Fruit fly (Drosophila melanogaster): ENCODE data around the gene CG43645.

The CG43645 gene

dm6 chr2L:17465915-17466677 is 19.5 kb upstream of the CG43645 start:
- TF ChIP-seq ey (GFP tag; optimal IDR thresholded peaks at IDR 0.05), result peak; percentile 57
- TF ChIP-seq Abd-B (GFP tag; optimal IDR thresholded peaks at IDR 0.05), result no peak
- no peak for TF ChIP-seq Rel (GFP tag; optimal IDR thresholded peaks at IDR 0.05)
- no peak for TF ChIP-seq Rel (tag; optimal IDR thresholded peaks at IDR 0.05)
- TF ChIP-seq OdsH (GFP tag; optimal IDR thresholded peaks at IDR 0.05), result peak; percentile 47
- no peak for TF ChIP-seq CG32264 (GFP tag; optimal IDR thresholded peaks at IDR 0.05)
- no peak for TF ChIP-seq jim (GFP tag; optimal IDR thresholded peaks at IDR 0.05)
- no peak for TF ChIP-seq dl (GFP tag; optimal IDR thresholded peaks at IDR 0.05; ENCODE audit: insufficient read depth in 1 of 2, partially characterized antibody in 2 of 2)
- no peak for TF ChIP-seq pan (optimal IDR thresholded peaks at IDR 0.05)
- no peak for TF ChIP-seq CrebA (GFP tag; optimal IDR thresholded peaks at IDR 0.05; ENCODE audit: borderline replicate concordance)
- TF ChIP-seq dsf (GFP tag; optimal IDR thresholded peaks at IDR 0.05; ENCODE audit: borderline replicate concordance), result no peak
- no peak for TF ChIP-seq Myc (optimal IDR thresholded peaks at IDR 0.05)
- peak; percentile 11 for TF ChIP-seq woc (GFP tag; optimal IDR thresholded peaks at IDR 0.05)
- peak; percentile 66 for TF ChIP-seq sv (GFP tag; optimal IDR thresholded peaks at IDR 0.05)
- TF ChIP-seq dmrt93B (GFP tag; optimal IDR thresholded peaks at IDR 0.05), result no peak
- TF ChIP-seq br (GFP tag; optimal IDR thresholded peaks at IDR 0.05), result peak; percentile 3
- no peak for TF ChIP-seq Mio (GFP tag; optimal IDR thresholded peaks at IDR 0.05)
- TF ChIP-seq Hr83 (GFP tag; optimal IDR thresholded peaks at IDR 0.05; ENCODE audit: poor library complexity, severe bottlenecking), result no peak
- TF ChIP-seq psq (GFP tag; optimal IDR thresholded peaks at IDR 0.05), result peak; percentile 19
- TF ChIP-seq Sp1 (GFP tag; optimal IDR thresholded peaks at IDR 0.05), result no peak
- peak; percentile 39 for TF ChIP-seq Hnf4 (GFP tag; optimal IDR thresholded peaks at IDR 0.05)
- peak; percentile 29 for TF ChIP-seq HLH106 (tag; optimal IDR thresholded peaks at IDR 0.05)
- TF ChIP-seq rgr (GFP tag; optimal IDR thresholded peaks at IDR 0.05), result peak; percentile 53
- peak; percentile 54 for TF ChIP-seq fru (GFP tag; optimal IDR thresholded peaks at IDR 0.05)
- TF ChIP-seq brk (GFP tag; optimal IDR thresholded peaks at IDR 0.05), result no peak
- TF ChIP-seq GATAd (GFP tag; optimal IDR thresholded peaks at IDR 0.05), result no peak
- no peak for TF ChIP-seq CG9705 (GFP tag; optimal IDR thresholded peaks at IDR 0.05)
- TF ChIP-seq h (GFP tag; optimal IDR thresholded peaks at IDR 0.05), result peak; percentile 46
- TF ChIP-seq Hr78 (GFP tag; optimal IDR thresholded peaks at IDR 0.05), result no peak
- no peak for TF ChIP-seq Dif (GFP tag; optimal IDR thresholded peaks at IDR 0.05; ENCODE audit: partially characterized antibody)
- peak in 1 of 2 experiments; percentile 53 for TF ChIP-seq foxo (GFP tag; optimal IDR thresholded peaks at IDR 0.05)

- TF ChIP-seq fru (GFP tag; optimal IDR thresholded peaks at IDR 0.05), result peak; percentile 28
- no peak for TF ChIP-seq GATAd (GFP tag; optimal IDR thresholded peaks at IDR 0.05)
- TF ChIP-seq rgr (GFP tag; optimal IDR thresholded peaks at IDR 0.05), result peak; percentile 1
- peak in 1 of 2 experiments; percentile 28 for TF ChIP-seq foxo (GFP tag; optimal IDR thresholded peaks at IDR 0.05)
These were observed 18.6 kb upstream of the CG43645 start for dm6 chr2L:17466950-17467349.

- no peak for TF ChIP-seq ey (GFP tag; optimal IDR thresholded peaks at IDR 0.05)
- peak; percentile 45 for TF ChIP-seq Jra (GFP tag; optimal IDR thresholded peaks at IDR 0.05)
- no peak for TF ChIP-seq Myc (optimal IDR thresholded peaks at IDR 0.05)
- TF ChIP-seq dmrt93B (GFP tag; optimal IDR thresholded peaks at IDR 0.05), result peak; percentile 30
- TF ChIP-seq usp (GFP tag; optimal IDR thresholded peaks at IDR 0.05), result no peak
- no peak for TF ChIP-seq lola (GFP tag; optimal IDR thresholded peaks at IDR 0.05)
- peak; percentile 80 for TF ChIP-seq Hnf4 (GFP tag; optimal IDR thresholded peaks at IDR 0.05)
- TF ChIP-seq Dif (GFP tag; optimal IDR thresholded peaks at IDR 0.05; ENCODE audit: partially characterized antibody), result no peak
- TF ChIP-seq Hr83 (GFP tag; optimal IDR thresholded peaks at IDR 0.05; ENCODE audit: poor library complexity, severe bottlenecking), result peak; percentile 89
- TF ChIP-seq woc (GFP tag; optimal IDR thresholded peaks at IDR 0.05), result no peak
- peak; percentile 50 for TF ChIP-seq psq (GFP tag; optimal IDR thresholded peaks at IDR 0.05)
- TF ChIP-seq fru (GFP tag; optimal IDR thresholded peaks at IDR 0.05), result no peak
- no peak for TF ChIP-seq Rel (GFP tag; optimal IDR thresholded peaks at IDR 0.05)
- no peak for TF ChIP-seq Rel (tag; optimal IDR thresholded peaks at IDR 0.05)
- no peak for TF ChIP-seq Abd-B (GFP tag; optimal IDR thresholded peaks at IDR 0.05)
- no peak for TF ChIP-seq sage (GFP tag; optimal IDR thresholded peaks at IDR 0.05)
- TF ChIP-seq GATAd (GFP tag; optimal IDR thresholded peaks at IDR 0.05), result no peak
- peak; percentile 33 for TF ChIP-seq HLH106 (tag; optimal IDR thresholded peaks at IDR 0.05)
- peak; percentile 80 for TF ChIP-seq rgr (GFP tag; optimal IDR thresholded peaks at IDR 0.05)
- peak; percentile 69 for TF ChIP-seq h (GFP tag; optimal IDR thresholded peaks at IDR 0.05)
- TF ChIP-seq Mio (GFP tag; optimal IDR thresholded peaks at IDR 0.05), result no peak
- TF ChIP-seq dsf (GFP tag; optimal IDR thresholded peaks at IDR 0.05; ENCODE audit: borderline replicate concordance), result no peak
- peak in 1 of 2 experiments; percentile 58 for TF ChIP-seq foxo (GFP tag; optimal IDR thresholded peaks at IDR 0.05)
- TF ChIP-seq CG32264 (GFP tag; optimal IDR thresholded peaks at IDR 0.05), result peak; percentile 8
- TF ChIP-seq tai (GFP tag; optimal IDR thresholded peaks at IDR 0.05), result no peak
- peak; percentile 19 for TF ChIP-seq CG9705 (GFP tag; optimal IDR thresholded peaks at IDR 0.05)
- no peak for TF ChIP-seq Vsx2 (GFP tag; optimal IDR thresholded peaks at IDR 0.05; ENCODE audit: partially characterized antibody)
- TF ChIP-seq brk (GFP tag; optimal IDR thresholded peaks at IDR 0.05), result no peak
- peak; percentile 81 for TF ChIP-seq OdsH (GFP tag; optimal IDR thresholded peaks at IDR 0.05)
- TF ChIP-seq br (GFP tag; optimal IDR thresholded peaks at IDR 0.05), result peak; percentile 32
- no peak for TF ChIP-seq CrebA (GFP tag; optimal IDR thresholded peaks at IDR 0.05; ENCODE audit: borderline replicate concordance)
- TF ChIP-seq Hr78 (GFP tag; optimal IDR thresholded peaks at IDR 0.05), result no peak
- no peak for TF ChIP-seq pan (optimal IDR thresholded peaks at IDR 0.05)
- TF ChIP-seq jim (GFP tag; optimal IDR thresholded peaks at IDR 0.05), result peak; percentile 36
- no peak for TF ChIP-seq N (GFP tag; optimal IDR thresholded peaks at IDR 0.05)
- TF ChIP-seq Dfd (GFP tag; optimal IDR thresholded peaks at IDR 0.05), result no peak
- no peak for TF ChIP-seq sv (GFP tag; optimal IDR thresholded peaks at IDR 0.05)
- no peak for TF ChIP-seq dl (GFP tag; optimal IDR thresholded peaks at IDR 0.05; ENCODE audit: insufficient read depth in 1 of 2, partially characterized antibody in 2 of 2)
- peak; percentile 20 for TF ChIP-seq Sp1 (GFP tag; optimal IDR thresholded peaks at IDR 0.05)
These were observed 14.9 kb upstream of the CG43645 start for dm6 chr2L:17470630-17471029.

Measured in whole organism, wandering third instar larva.